Worm (Caenorhabditis elegans) whole organism, midembryonic: Measurements from ENCODE around the gene srx-129.

ENCODE experiments used
- cog-1 ChIP-seq: sonication (generic microtip); optimal IDR thresholded peaks from 2 replicates; lab custom pipeline; 2016; ENCODE audit warnings: missing genetic modification characterization, missing compliant biosample characterization
- flt-1 ChIP-seq: fragments of 200-800 bp; sonication (Bioruptor generic); IDR thresholded peaks from 2 replicates; pipeline ENCODE4 v1.3.6; 2022; ENCODE audit warnings: missing genetic modification characterization, missing compliant biosample characterization
- klf-2 ChIP-seq: fragments of 200-800 bp; sonication (Bioruptor generic); conservative IDR thresholded peaks from 2 replicates; pipeline ENCODE4 v1.3.6; 2022; ENCODE audit warnings: missing genetic modification reagents, missing genetic modification characterization, missing compliant biosample characterization
- med-1 ChIP-seq: sonication (generic microtip); optimal IDR thresholded peaks from 2 replicates; lab custom pipeline; 2017; ENCODE audit warnings: missing genetic modification characterization, mild to moderate bottlenecking, missing compliant biosample characterization, antibody characterized with exemption, missing genetic modification reagents; ENCODE audit not compliant: insufficient read depth
- ref-1 ChIP-seq: fragments of 200-800 bp; sonication (Bioruptor generic); conservative IDR thresholded peaks from 2 replicates; pipeline ENCODE4 v1.3.6; 2022; ENCODE audit warnings: missing genetic modification reagents, missing genetic modification characterization, missing compliant biosample characterization
- ztf-23 ChIP-seq: fragments of 200-800 bp; sonication (Bioruptor generic); IDR thresholded peaks from 2 replicates; pipeline ENCODE4 v1.3.6; 2022; ENCODE audit warnings: missing genetic modification reagents, missing genetic modification characterization, missing compliant biosample characterization
- ztf-29 ChIP-seq: fragments of 200-800 bp; sonication (Bioruptor generic); IDR thresholded peaks from 2 replicates; pipeline ENCODE4 v1.3.6; 2022; ENCODE audit warnings: missing genetic modification reagents, missing genetic modification characterization, missing compliant biosample characterization

DNA sequence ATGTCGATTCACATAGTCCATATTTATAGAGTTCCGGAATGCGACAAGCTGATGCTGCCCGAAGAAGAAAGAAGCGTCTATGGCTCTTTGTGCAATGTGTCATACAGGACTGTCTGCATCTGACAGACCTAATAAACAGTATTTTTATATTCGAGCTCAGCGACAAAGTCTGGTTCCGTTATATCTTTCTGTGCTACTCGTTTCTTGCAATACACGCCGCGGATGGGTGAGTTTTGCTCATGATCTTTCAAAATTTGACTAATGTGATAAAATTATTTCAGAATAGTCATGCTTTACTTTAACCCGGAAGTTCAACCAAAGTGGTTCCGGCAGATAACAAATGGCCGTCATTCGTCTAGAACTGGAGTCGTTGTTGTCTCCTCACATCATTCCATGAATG lies 29.6 kb downstream of the srx-129 start:
- no peak for TF ChIP-seq ztf-29 (GFP tag; lab: Robert Waterston, UW)
- no peak for TF ChIP-seq ref-1 (GFP tag; lab: Robert Waterston, UW)
- no peak for TF ChIP-seq cog-1 (tag; lab: Kevin White, UChicago)
- no peak for TF ChIP-seq ztf-23 (GFP tag; lab: Robert Waterston, UW)
- no peak for TF ChIP-seq flt-1 (GFP tag; lab: Robert Waterston, UW)
- TF ChIP-seq med-1 (GFP tag; lab: Kevin White, UChicago) = no peak
- TF ChIP-seq klf-2 (GFP tag; lab: Robert Waterston, UW) = no peak
